Fruit fly (Drosophila melanogaster): ENCODE data around the gene Flad2.

Flad2 gene

dm6 chr2L:13387255-13387654, 25.1 kb upstream of the Flad2 start, which contains the start of the genes Ing5 and CG7099 (continued):
- TF ChIP-seq tup (GFP tag; optimal IDR thresholded peaks at IDR 0.05) (peak; percentile 93), CG33213 (GFP tag; optimal IDR thresholded peaks at IDR 0.05) (peak; percentile 81), E2f1 (GFP tag; IDR thresholded peaks at IDR 0.05) (peak; percentile 96), fd102C (GFP tag; optimal IDR thresholded peaks at IDR 0.05) (peak; percentile 74), CG2129 (GFP tag; IDR thresholded peaks at IDR 0.05; ENCODE audit: partially characterized antibody) (0 out of 2 replicates have a peak, but pooled peaks have one; percentile 34), Neu2 (GFP tag; optimal IDR thresholded peaks at IDR 0.05; ENCODE audit: borderline replicate concordance) (no peak), Drgx (GFP tag; IDR thresholded peaks at IDR 0.05) (peak; percentile 88), nom (GFP tag; optimal IDR thresholded peaks at IDR 0.05) (peak; percentile 82), CG12299 (tag; optimal IDR thresholded peaks at IDR 0.05) (peak; percentile 93), ewg (GFP tag; optimal IDR thresholded peaks at IDR 0.05) (peak; percentile 93), Hr78 (GFP tag; optimal IDR thresholded peaks at IDR 0.05) (no peak), CG9727 (GFP tag; optimal IDR thresholded peaks at IDR 0.05) (peak; percentile 96), CG17612 (GFP tag; IDR thresholded peaks at IDR 0.05) (peak; percentile 86), CG17361 (GFP tag; IDR thresholded peaks at IDR 0.05) (peak; percentile 97), fd96Cb (tag; optimal IDR thresholded peaks at IDR 0.05) (peak; percentile 96), Sox102F (GFP tag; optimal IDR thresholded peaks at IDR 0.05) (peak; percentile 98), CG13894 (tag; optimal IDR thresholded peaks at IDR 0.05) (peak; percentile 96), amos (GFP tag; IDR thresholded peaks at IDR 0.05; ENCODE audit: partially characterized antibody) (peak; percentile 56), Pdp1 (GFP tag; optimal IDR thresholded peaks at IDR 0.05) (peak; percentile 92 to 94), Myb (GFP tag; optimal IDR thresholded peaks at IDR 0.05) (peak; percentile 64), ab (GFP tag; optimal IDR thresholded peaks at IDR 0.05) (peak; percentile 89), CG11695 (GFP tag; IDR thresholded peaks at IDR 0.05) (peak; percentile 94), pita (GFP tag; optimal IDR thresholded peaks at IDR 0.05) (no peak), CG13296 (GFP tag; optimal IDR thresholded peaks at IDR 0.05) (peak; percentile 94), BEAF-32 (GFP tag; optimal IDR thresholded peaks at IDR 0.05) (peak; percentile 70), CG12155 (GFP tag; optimal IDR thresholded peaks at IDR 0.05) (peak; percentile 96), maf-S (GFP tag; optimal IDR thresholded peaks at IDR 0.05) (peak; percentile 91), D (optimal IDR thresholded peaks at IDR 0.05) (no peak), D (GFP tag; optimal IDR thresholded peaks at IDR 0.05) (peak; percentile 91), YL-1 (GFP tag; optimal IDR thresholded peaks at IDR 0.05) (peak; percentile 92), MESR4 (GFP tag; optimal IDR thresholded peaks at IDR 0.05) (peak; percentile 53), twi (tag; optimal IDR thresholded peaks at IDR 0.05) (peak; percentile 93), chn (GFP tag; optimal IDR thresholded peaks at IDR 0.05) (peak; percentile 96), Side (GFP tag; optimal IDR thresholded peaks at IDR 0.05) (peak; percentile 83), Mes4 (GFP tag; optimal IDR thresholded peaks at IDR 0.05) (peak; percentile 75), B-H1 (GFP tag; IDR thresholded peaks at IDR 0.05) (peak; percentile 95), Jarid2 (GFP tag; optimal IDR thresholded peaks at IDR 0.05) (no peak), Rx (GFP tag; IDR thresholded peaks at IDR 0.05) (peak; percentile 93), sima (GFP tag; optimal IDR thresholded peaks at IDR 0.05) (peak; percentile 61), CG30020 (tag; optimal IDR thresholded peaks at IDR 0.05) (peak; percentile 87), Aef1 (GFP tag; IDR thresholded peaks at IDR 0.05) (peak; percentile 98), yki (optimal IDR thresholded peaks at IDR 0.05) (no peak), Dek (tag; optimal IDR thresholded peaks at IDR 0.05) (peak; percentile 94), CG15479 (GFP tag; optimal IDR thresholded peaks at IDR 0.05) (peak; percentile 36), CG32772 (GFP tag; IDR thresholded peaks at IDR 0.05) (peak; percentile 97), ac (GFP tag; optimal IDR thresholded peaks at IDR 0.05) (peak; percentile 82), CG11696 (GFP tag; IDR thresholded peaks at IDR 0.05) (peak; percentile 82), Chrac-16 (GFP tag; optimal IDR thresholded peaks at IDR 0.05) (peak; percentile 97), CG11504 (tag; optimal IDR thresholded peaks at IDR 0.05) (peak; percentile 94), CG14965 (GFP tag; optimal IDR thresholded peaks at IDR 0.05; ENCODE audit: borderline replicate concordance) (no peak)

Data from whole organism, embryonic.